Fruit fly (Drosophila melanogaster) whole organism, embryonic: ENCODE measurements around the gene RpS28b.

Experiments
- Aef1 ChIP-seq: fragments of 200-800 bp; sonication (Bioruptor generic); IDR thresholded peaks from 3 replicates; pipeline ENCODE4 v1.3.6; 2022; ENCODE audit warnings: missing biosample characterization, missing genetic modification characterization
- B-H1 ChIP-seq: fragments of 200-800 bp; sonication (Bioruptor generic); IDR thresholded peaks from 3 replicates; pipeline ENCODE4 v1.3.6; 2022; ENCODE audit warnings: missing biosample characterization, missing genetic modification characterization
- Bgb ChIP-seq: fragments of 200-800 bp; sonication (Bioruptor generic); IDR thresholded peaks from 2 replicates; pipeline ENCODE4 v1.3.6; 2022; ENCODE audit warnings: missing biosample characterization, missing genetic modification characterization; ENCODE audit not compliant: partially characterized antibody
- CG11504 ChIP-seq: fragments of 200-800 bp; sonication (Bioruptor generic); optimal IDR thresholded peaks from 3 replicates; lab custom pipeline; 2019; ENCODE audit warnings: missing biosample characterization, mild to moderate bottlenecking, missing genetic modification characterization, moderate library complexity
- CG11695 ChIP-seq: fragments of 200-800 bp; sonication (Bioruptor generic); IDR thresholded peaks from 3 replicates; pipeline ENCODE4 v1.3.6; 2022; ENCODE audit warnings: missing biosample characterization, missing genetic modification characterization
- CG1233 ChIP-seq: fragments of 200-800 bp; sonication (Bioruptor generic); optimal IDR thresholded peaks from 4 replicates; lab custom pipeline; 2018; ENCODE audit warnings: missing biosample characterization, mild to moderate bottlenecking, missing genetic modification characterization
- CG13287 ChIP-seq: fragments of 200-800 bp; sonication (Bioruptor generic); IDR thresholded peaks from 2 replicates; pipeline ENCODE4 v1.3.6; 2022; ENCODE audit warnings: missing biosample characterization, missing genetic modification characterization; ENCODE audit not compliant: partially characterized antibody
- CG14441 ChIP-seq: fragments of 200-800 bp; sonication (Bioruptor generic); IDR thresholded peaks from 2 replicates; pipeline ENCODE4 v1.3.6; 2022; ENCODE audit warnings: missing biosample characterization, missing genetic modification characterization
- CG18011 ChIP-seq: fragments of 200-800 bp; sonication (Bioruptor generic); optimal IDR thresholded peaks from 2 replicates; lab custom pipeline; 2017; ENCODE audit warnings: missing biosample characterization, missing genetic modification characterization, mild to moderate bottlenecking, moderate library complexity, missing genotype
- CG30403 ChIP-seq: fragments of 200-800 bp; sonication (Bioruptor generic); optimal IDR thresholded peaks from 3 replicates; lab custom pipeline; 2016; ENCODE audit warnings: missing biosample characterization, missing genetic modification characterization
- CG34376 ChIP-seq: fragments of 200-800 bp; sonication (Bioruptor generic); optimal IDR thresholded peaks from 2 replicates; lab custom pipeline; 2018; ENCODE audit warnings: missing biosample characterization, mild to moderate bottlenecking, missing genetic modification characterization
- CG5245 ChIP-seq: fragments of 200-800 bp; sonication (Bioruptor generic); optimal IDR thresholded peaks from 3 replicates; lab custom pipeline; 2016; ENCODE audit warnings: missing biosample characterization, missing genetic modification characterization
- CG6765 ChIP-seq: fragments of 200-800 bp; sonication (Bioruptor generic); optimal IDR thresholded peaks from 3 replicates; lab custom pipeline; 2017; ENCODE audit warnings: missing biosample characterization, mild to moderate bottlenecking, missing genetic modification characterization
- CG7357 ChIP-seq: fragments of 200-800 bp; sonication (Bioruptor generic); IDR thresholded peaks from 3 replicates; pipeline ENCODE4 v1.3.6; 2022; ENCODE audit warnings: missing biosample characterization, missing genetic modification characterization
- CG7987 ChIP-seq: fragments of 200-800 bp; sonication (Bioruptor generic); optimal IDR thresholded peaks from 2 replicates; lab custom pipeline; 2018; ENCODE audit warnings: missing biosample characterization, mild to moderate bottlenecking, missing genetic modification characterization, moderate library complexity
- CG8290 ChIP-seq, 3 experiments: fragments of 200-800 bp; sonication (Bioruptor generic); optimal IDR thresholded peaks; 2 replicates each; lab custom pipeline; 2016 to 2019; ENCODE audit warnings: missing biosample characterization in 3 of 3, missing genetic modification characterization in 3 of 3, mild to moderate bottlenecking in 2 of 3, moderate library complexity in 1 of 3
- CG8478 ChIP-seq: fragments of >200 bp; optimal IDR thresholded peaks from 2 replicates; lab custom pipeline; 2018
- ERR ChIP-seq: fragments of 200-800 bp; sonication (Bioruptor generic); optimal IDR thresholded peaks from 2 replicates; lab custom pipeline; 2016; ENCODE audit warnings: missing biosample characterization, missing genetic modification characterization
- Hmr ChIP-seq: fragments of 200-800 bp; sonication (Bioruptor generic); optimal IDR thresholded peaks from 3 replicates; lab custom pipeline; 2017; ENCODE audit warnings: mild to moderate bottlenecking, missing biosample characterization, missing genetic modification reagents, missing genetic modification characterization
- Lpt ChIP-seq: fragments of >200 bp; optimal IDR thresholded peaks from 2 replicates; lab custom pipeline; 2018; ENCODE audit warnings: missing biosample characterization, missing genetic modification characterization
- Med ChIP-seq: fragments of 200-800 bp; sonication (Bioruptor generic); peaks from one replicate; lab custom pipeline; 2016; ENCODE audit warnings: missing biosample characterization, missing genetic modification characterization, mild to moderate bottlenecking, inconsistent platforms, moderate library complexity
- NFAT ChIP-seq: fragments of 200-800 bp; sonication (Bioruptor generic); IDR thresholded peaks from 2 replicates; pipeline ENCODE4 v1.3.6; 2022; ENCODE audit warnings: missing biosample characterization, missing genetic modification characterization
- Oaz ChIP-seq: fragments of 200-800 bp; sonication (Bioruptor generic); IDR thresholded peaks from 2 replicates; pipeline ENCODE4 v1.3.6; 2022; ENCODE audit warnings: missing biosample characterization, missing genetic modification characterization
- Ravus ChIP-seq: fragments of 200-800 bp; sonication (Bioruptor generic); IDR thresholded peaks from 2 replicates; pipeline ENCODE4 v1.3.6; 2022; ENCODE audit warnings: missing biosample characterization, missing genetic modification characterization
- Tbp ChIP-seq: fragments of >200 bp; optimal IDR thresholded peaks from 2 replicates; lab custom pipeline; 2018; ENCODE audit warnings: missing biosample characterization, missing genetic modification characterization
- Trl ChIP-seq, 3 experiments: fragments of >200 bp in 2 of 3; fragments of 200-800 bp in 1 of 3; sonication (Bioruptor generic) in 1 of 3; optimal IDR thresholded peaks; 2 replicates in 1 of 3; 3 replicates in 2 of 3; lab custom pipeline; 2016 to 2017; ENCODE audit warnings: missing biosample characterization in 1 of 3, missing genetic modification characterization in 1 of 3
- Vsx1 ChIP-seq: fragments of 200-800 bp; sonication (Bioruptor generic); optimal IDR thresholded peaks from 2 replicates; lab custom pipeline; 2017; ENCODE audit warnings: missing biosample characterization, mild to moderate bottlenecking, missing genetic modification characterization, missing genetic modification reagents
- abd-A ChIP-seq: fragments of 200-800 bp; sonication (Bioruptor generic); optimal IDR thresholded peaks from 3 replicates; lab custom pipeline; 2019; ENCODE audit warnings: missing biosample characterization, mild to moderate bottlenecking, missing genetic modification characterization, moderate library complexity
- bigmax ChIP-seq: fragments of 200-800 bp; sonication (Bioruptor generic); optimal IDR thresholded peaks from 2 replicates; lab custom pipeline; 2018; ENCODE audit warnings: missing biosample characterization, mild to moderate bottlenecking, missing genetic modification characterization
- ci ChIP-seq: fragments of 200-800 bp; sonication (Bioruptor generic); IDR thresholded peaks from 3 replicates; pipeline ENCODE4 v1.3.6; 2022; ENCODE audit warnings: missing biosample characterization, missing genetic modification characterization
- corto ChIP-seq: fragments of 200-800 bp; sonication (Bioruptor generic); optimal IDR thresholded peaks from 2 replicates; lab custom pipeline; 2016; ENCODE audit warnings: missing biosample characterization, mild to moderate bottlenecking, missing genetic modification characterization, moderate library complexity
- dm ChIP-seq: fragments of 200-800 bp; sonication (Bioruptor generic); optimal IDR thresholded peaks from 3 replicates; lab custom pipeline; 2016; ENCODE audit warnings: missing biosample characterization, missing genetic modification characterization
- dmrt99B ChIP-seq: fragments of 200-800 bp; sonication (Bioruptor generic); optimal IDR thresholded peaks from 2 replicates; lab custom pipeline; 2018; ENCODE audit warnings: missing biosample characterization, mild to moderate bottlenecking, missing genetic modification characterization, moderate library complexity
- fu2 ChIP-seq: fragments of 200-800 bp; sonication (Bioruptor generic); optimal IDR thresholded peaks from 2 replicates; lab custom pipeline; 2016; ENCODE audit warnings: missing biosample characterization, missing genetic modification characterization
- grn ChIP-seq: fragments of 200-800 bp; sonication (Bioruptor generic); optimal IDR thresholded peaks from 3 replicates; lab custom pipeline; 2017; ENCODE audit warnings: missing biosample characterization, missing genetic modification characterization
- gro ChIP-seq: fragments of 200-800 bp; sonication (Bioruptor generic); optimal IDR thresholded peaks from 2 replicates; lab custom pipeline; 2016; ENCODE audit warnings: missing biosample characterization, missing genetic modification characterization
- hkb ChIP-seq, 2 experiments: fragments of 200-800 bp in 1 of 2; fragments of >200 bp in 1 of 2; sonication (Bioruptor generic) in 1 of 2; IDR thresholded peaks in 1 of 2; optimal IDR thresholded peaks in 1 of 2; 2 replicates each; pipeline versions ENCODE4 v1.3.6 to Lab custom; 2017 to 2022; ENCODE audit warnings: missing biosample characterization in 1 of 2, missing genetic modification characterization in 1 of 2
- kay ChIP-seq: fragments of 200-800 bp; sonication (Bioruptor generic); optimal IDR thresholded peaks from 2 replicates; lab custom pipeline; 2016; ENCODE audit warnings: missing biosample characterization, missing genetic modification characterization
- klu ChIP-seq: fragments of 200-800 bp; sonication (Bioruptor generic); IDR thresholded peaks from 2 replicates; pipeline ENCODE4 v1.3.6; 2022; ENCODE audit warnings: missing biosample characterization, missing genetic modification characterization
- kni ChIP-seq: fragments of 200-800 bp; sonication (Bioruptor generic); optimal IDR thresholded peaks from 3 replicates; lab custom pipeline; 2017; ENCODE audit warnings: mild to moderate bottlenecking, missing biosample characterization, missing genetic modification reagents, missing genetic modification characterization
- lola ChIP-seq, 3 experiments: fragments of >200 bp in 2 of 3; fragments of 200-800 bp in 1 of 3; sonication (Bioruptor generic) in 1 of 3; optimal IDR thresholded peaks; 2 replicates each; lab custom pipeline; 2017 to 2019; ENCODE audit warnings: missing biosample characterization in 3 of 3, missing genetic modification characterization in 3 of 3, mild to moderate bottlenecking in 1 of 3, moderate library complexity in 1 of 3
- scrt ChIP-seq: fragments of 200-800 bp; sonication (Bioruptor generic); optimal IDR thresholded peaks from 2 replicates; lab custom pipeline; 2018; ENCODE audit warnings: missing biosample characterization, mild to moderate bottlenecking, missing genetic modification characterization, moderate library complexity
- sd ChIP-seq: fragments of 200-800 bp; sonication (Bioruptor generic); optimal IDR thresholded peaks from 3 replicates; lab custom pipeline; 2018; ENCODE audit warnings: missing biosample characterization, mild to moderate bottlenecking, missing genetic modification characterization, moderate library complexity
- sens ChIP-seq: fragments of 200-800 bp; sonication (Bioruptor generic); peaks from one replicate; lab custom pipeline; 2016; ENCODE audit warnings: missing biosample characterization, missing genetic modification characterization
- sr ChIP-seq: fragments of 200-800 bp; sonication (Bioruptor generic); IDR thresholded peaks from 3 replicates; pipeline ENCODE4 v1.3.6; 2022; ENCODE audit warnings: missing biosample characterization, missing genetic modification characterization
- sug ChIP-seq: fragments of 200-800 bp; optimal IDR thresholded peaks from 2 replicates; lab custom pipeline; 2019; ENCODE audit warnings: missing biosample characterization, mild to moderate bottlenecking, missing genetic modification characterization, moderate library complexity
- wdn ChIP-seq: fragments of 200-800 bp; sonication (Bioruptor generic); IDR thresholded peaks from 2 replicates; pipeline ENCODE4 v1.3.6; 2022; ENCODE audit warnings: missing biosample characterization, missing genetic modification characterization

The RpS28b gene

dm6 chrX:9599158-9600082 is 45.0 kb downstream of the RpS28b start:
- no peak for TF ChIP-seq wdn (GFP tag; lab: Robert Waterston, UW)
- TF ChIP-seq corto: no peak
- no peak for TF ChIP-seq Ravus
- TF ChIP-seq gro (GFP tag; lab: Kevin White, UChicago): peak; percentile 3
- no peak for TF ChIP-seq CG1233
- TF ChIP-seq ci (GFP tag; lab: Robert Waterston, UW): 0 out of 3 replicates have a peak, but pooled peaks have one; percentile 20
- TF ChIP-seq CG6765 (GFP tag; lab: Kevin White, UChicago): no peak
- TF ChIP-seq dmrt99B (tag; lab: Kevin White, UChicago): no peak
- no peak for TF ChIP-seq CG8478 (lab: Kevin White, UChicago)
- TF ChIP-seq ERR (GFP tag; lab: Kevin White, UChicago): peak; percentile 25
- no peak for TF ChIP-seq Oaz (GFP tag; lab: Robert Waterston, UW)
- no peak for TF ChIP-seq fu2 (GFP tag; lab: Kevin White, UChicago)
- no peak for TF ChIP-seq Tbp (GFP tag; lab: Kevin White, UChicago)
- peak; percentile 75 for TF ChIP-seq abd-A (tag; lab: Kevin White, UChicago)
- peak; percentile 67 for TF ChIP-seq sug (tag; lab: Kevin White, UChicago)
- TF ChIP-seq kni (GFP tag; lab: Kevin White, UChicago): no peak
- peak; percentile 32 for TF ChIP-seq CG11504 (tag; lab: Kevin White, UChicago)
- TF ChIP-seq Trl (optimal IDR thresholded peaks at IDR 0.05; lab: Kevin White, UChicago): peak; percentile 42 to 64
- TF ChIP-seq Trl (GFP tag; optimal IDR thresholded peaks at IDR 0.05; lab: Kevin White, UChicago): peak; percentile 15
- peak; percentile 75 for TF ChIP-seq sr
- TF ChIP-seq Lpt: no peak
- no peak for TF ChIP-seq kay
- peak; percentile 24; the same call in 1 of the 2 replicates for TF ChIP-seq CG13287 (GFP tag; lab: Robert Waterston, UW)
- TF ChIP-seq Med (GFP tag; lab: Kevin White, UChicago): peak; percentile 73
- no peak for TF ChIP-seq B-H1
- TF ChIP-seq hkb (optimal IDR thresholded peaks at IDR 0.05; lab: Kevin White, UChicago): no peak
- no peak for TF ChIP-seq hkb (GFP tag; IDR thresholded peaks at IDR 0.05; lab: Robert Waterston, UW)
- no peak for TF ChIP-seq CG18011
- peak; percentile 96 for TF ChIP-seq bigmax (GFP tag; lab: Kevin White, UChicago)
- TF ChIP-seq CG30403 (GFP tag; lab: Kevin White, UChicago): no peak
- no peak for TF ChIP-seq scrt
- no peak for TF ChIP-seq CG11695
- 0 out of 2 replicates have a peak, but pooled peaks have one; percentile 8 for TF ChIP-seq Bgb (GFP tag; lab: Robert Waterston, UW)
- 0 out of 2 replicates have a peak, but pooled peaks have one; percentile 39 for TF ChIP-seq klu (GFP tag; lab: Robert Waterston, UW)
- no peak for TF ChIP-seq CG5245 (GFP tag; lab: Kevin White, UChicago)
- TF ChIP-seq dm (GFP tag; lab: Kevin White, UChicago): no peak
- no peak for TF ChIP-seq CG7357 (GFP tag; lab: Robert Waterston, UW)
- peak; percentile 26 for TF ChIP-seq grn
- TF ChIP-seq lola (GFP tag; optimal IDR thresholded peaks at IDR 0.05; lab: Kevin White, UChicago): no peak
- peak; percentile 29 for TF ChIP-seq sd (tag; lab: Kevin White, UChicago)
- TF ChIP-seq CG34376 (GFP tag; lab: Kevin White, UChicago): peak; percentile 17
- TF ChIP-seq CG8290 (GFP tag; optimal IDR thresholded peaks at IDR 0.05; lab: Kevin White, UChicago): no peak
- TF ChIP-seq CG8290 (tag; optimal IDR thresholded peaks at IDR 0.05; lab: Kevin White, UChicago): peak in 1 of 2 experiments; percentile 51
- TF ChIP-seq Hmr: peak; percentile 12
- TF ChIP-seq NFAT (GFP tag; lab: Robert Waterston, UW): no peak
- TF ChIP-seq CG7987 (GFP tag; lab: Kevin White, UChicago): no peak
- peak; percentile 69 for TF ChIP-seq Vsx1 (GFP tag; lab: Kevin White, UChicago)
- no peak for TF ChIP-seq Aef1 (GFP tag; lab: Robert Waterston, UW)
- TF ChIP-seq sens: peak; percentile 73
- TF ChIP-seq CG14441 (GFP tag; lab: Robert Waterston, UW): no peak
